Fruit fly (Drosophila melanogaster) Kc167 (cell line): ENCODE data around the gene CG32388.

Experiments used
- Myc ChIP-seq: fragments of >200 bp; optimal IDR thresholded peaks from 2 replicates; lab custom pipeline; 2017; ENCODE audit warnings: missing external identifiers
- Sin3A ChIP-seq: fragments of >200 bp; optimal IDR thresholded peaks from 2 replicates; lab custom pipeline; 2018; ENCODE audit warnings: missing external identifiers
- h ChIP-seq: fragments of >200 bp; optimal IDR thresholded peaks from 3 replicates; lab custom pipeline; 2018; ENCODE audit warnings: missing external identifiers
- psq ChIP-seq: fragments of >200 bp; optimal IDR thresholded peaks from 2 replicates; lab custom pipeline; 2017; ENCODE audit warnings: missing external identifiers
- ttk ChIP-seq: sonication (Bioruptor generic); optimal IDR thresholded peaks from 2 replicates; lab custom pipeline; 2017; ENCODE audit warnings: missing external identifiers

DNA sequence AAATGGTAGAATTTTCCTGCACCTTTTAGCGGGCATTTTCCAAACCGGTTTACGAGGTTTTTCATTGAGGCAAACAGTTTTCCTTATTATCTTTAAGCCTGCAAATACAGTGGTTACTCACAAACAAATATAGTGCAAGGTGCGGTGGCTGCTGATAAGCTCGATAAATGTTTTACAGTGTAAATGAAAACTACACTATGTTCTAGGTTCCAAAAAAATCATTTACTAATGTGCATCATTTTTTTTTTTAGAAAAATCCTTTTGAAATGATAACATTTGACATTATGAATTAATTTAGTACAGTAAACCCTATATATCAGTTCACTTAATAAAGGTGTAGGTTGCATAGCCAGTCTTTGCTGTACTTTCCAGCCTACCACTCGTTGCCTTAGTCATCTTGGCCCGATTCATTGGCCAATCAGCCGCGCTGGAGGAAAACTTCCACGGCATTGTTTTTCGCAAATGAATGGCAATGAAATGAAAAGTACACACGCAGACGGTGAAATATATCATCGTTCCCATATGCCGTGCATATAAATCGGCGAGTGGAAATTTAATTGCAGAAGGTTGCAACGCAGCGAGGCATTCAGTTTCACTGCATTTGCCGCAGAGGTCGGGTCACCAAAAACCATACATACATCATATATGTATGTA lies 6.2 kb downstream of the CG32388 start:
- TF ChIP-seq Myc (lab: Kevin White, UChicago) (no peak), psq (lab: Kevin White, UChicago) (no peak), h (no peak), ttk (lab: Kevin White, UChicago) (no peak), Sin3A (lab: Kevin White, UChicago) (no peak)
